Fruit fly (Drosophila melanogaster) whole organism, adult: ENCODE results near the gene Arpc3B.

Experiments
- CG12768 ChIP-seq: fragments of 200-800 bp; sonication (Bioruptor generic); optimal IDR thresholded peaks from 2 replicates; lab custom pipeline; 2017; ENCODE audit warnings: missing biosample characterization, missing genetic modification characterization, mild to moderate bottlenecking, moderate library complexity, missing genetic modification reagents
- CG7101 ChIP-seq: fragments of 200-800 bp; sonication (Bioruptor generic); optimal IDR thresholded peaks from 2 replicates; lab custom pipeline; 2018; ENCODE audit warnings: missing biosample characterization, mild to moderate bottlenecking, missing genetic modification characterization, moderate library complexity
- Mnt ChIP-seq: fragments of 200-800 bp; sonication (Bioruptor generic); optimal IDR thresholded peaks from 2 replicates; lab custom pipeline; 2016; ENCODE audit warnings: missing biosample characterization, mild to moderate bottlenecking, missing genetic modification characterization
- kay ChIP-seq: fragments of 200-800 bp; sonication (Bioruptor generic); peaks from one replicate; lab custom pipeline; 2016; ENCODE audit warnings: missing biosample characterization, missing genetic modification characterization, borderline replicate concordance
- tj ChIP-seq: fragments of 200-800 bp; sonication (Bioruptor generic); optimal IDR thresholded peaks from 3 replicates; lab custom pipeline; 2017; ENCODE audit warnings: missing biosample characterization, mild to moderate bottlenecking, missing genetic modification characterization, moderate library complexity

DNA sequence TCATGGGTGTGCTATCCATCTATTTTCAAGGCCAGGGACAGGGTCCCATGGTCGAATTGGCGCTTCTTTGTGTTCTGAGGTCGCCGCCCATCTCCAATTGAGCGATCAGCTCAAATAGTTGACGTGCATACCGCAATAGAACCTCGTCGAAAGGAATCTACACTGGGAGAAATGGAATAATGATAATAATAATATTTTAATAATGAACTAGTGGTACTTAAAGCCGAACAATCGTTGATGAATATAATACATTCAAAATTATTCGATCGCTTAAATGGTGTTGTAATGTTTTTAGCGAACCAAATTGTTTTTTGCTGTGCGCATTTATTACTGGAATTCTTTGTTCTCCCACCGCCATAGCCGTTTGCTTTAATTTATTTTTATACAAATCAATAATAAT, 15.1 kb downstream of the Arpc3B start:
- TF ChIP-seq CG7101 (tag; lab: Kevin White, UChicago) (no peak), kay (no peak), tj (GFP tag; lab: Kevin White, UChicago) (no peak), CG12768 (GFP tag; lab: Kevin White, UChicago) (no peak), Mnt (GFP tag; lab: Kevin White, UChicago) (no peak)
